Worm (Caenorhabditis elegans): ENCODE measurements around the gene R05H5.3.

The R05H5.3 gene

ce11 chrII:10168905-10169782 is 28.3 kb upstream of the R05H5.3 start, which contains the start of gene daf-19 (continued):
- TF ChIP-seq elt-2 (tag; optimal IDR thresholded peaks at IDR 0.05) (no peak), lin-35 (GFP tag; optimal IDR thresholded peaks at IDR 0.05) (peak; percentile 28 to 50), egl-27 (tag; optimal IDR thresholded peaks at IDR 0.05) (no peak), ceh-63 (GFP tag; optimal IDR thresholded peaks at IDR 0.05) (no peak), nhr-90 (tag; optimal IDR thresholded peaks at IDR 0.05; ENCODE audit: poor library complexity) (no peak), isw-1 (GFP tag; IDR thresholded peaks at IDR 0.05) (peak; percentile 20), lir-3 (tag; optimal IDR thresholded peaks at IDR 0.05; ENCODE audit: poor library complexity) (peak; percentile 16), egl-13 (tag; optimal IDR thresholded peaks at IDR 0.05) (peak; percentile 75), aly-2 (tag; optimal IDR thresholded peaks at IDR 0.05) (no peak), efl-1 (optimal IDR thresholded peaks at IDR 0.05) (peak; percentile 27 to 35), efl-1 (GFP tag; optimal IDR thresholded peaks at IDR 0.05 in 1 of 2) (peak in 1 of 2 experiments; percentile 18), ceh-82 (tag; optimal IDR thresholded peaks at IDR 0.05) (peak in 2 of 3 experiments; percentile 30 to 71), blmp-1 (tag; optimal IDR thresholded peaks at IDR 0.05) (peak; percentile 59), Y116A8C.19 (tag; optimal IDR thresholded peaks at IDR 0.05; ENCODE audit: borderline replicate concordance) (no peak), tbx-2 (tag; optimal IDR thresholded peaks at IDR 0.05) (peak; percentile 45), ceh-90 (tag; optimal IDR thresholded peaks at IDR 0.05) (no peak), lin-15B (tag; optimal IDR thresholded peaks at IDR 0.05) (no peak), ztf-4 (tag; optimal IDR thresholded peaks at IDR 0.05) (no peak), unc-130 (tag; optimal IDR thresholded peaks at IDR 0.05) (no peak), hlh-4 (tag; optimal IDR thresholded peaks at IDR 0.05) (no peak), xbp-1 (tag; optimal IDR thresholded peaks at IDR 0.05) (peak; percentile 30), unc-62 (GFP tag; optimal IDR thresholded peaks at IDR 0.05) (no peak), sptf-1 (tag; optimal IDR thresholded peaks at IDR 0.05) (no peak), unc-30 (tag; optimal IDR thresholded peaks at IDR 0.05) (no peak), nhr-47 (tag; optimal IDR thresholded peaks at IDR 0.05) (peak; percentile 77), dpl-1 (GFP tag; optimal IDR thresholded peaks at IDR 0.05) (peak in 2 of 3 experiments; percentile 10 to 19), aha-1 (tag; optimal IDR thresholded peaks at IDR 0.05) (no peak), nhr-77 (tag; optimal IDR thresholded peaks at IDR 0.05) (peak; percentile 61), lsy-2 (tag; optimal IDR thresholded peaks at IDR 0.05) (peak; percentile 48 to 59), nhr-19 (GFP tag; conservative IDR thresholded peaks at IDR 0.05) (peak; percentile 30; the same call in 1 of the 2 replicates), hlh-17 (GFP tag; optimal IDR thresholded peaks at IDR 0.05; ENCODE audit: borderline replicate concordance) (no peak), pag-3 (tag; optimal IDR thresholded peaks at IDR 0.05; ENCODE audit: borderline replicate concordance, insufficient read depth) (no peak), sox-4 (tag; optimal IDR thresholded peaks at IDR 0.05) (peak; percentile 51), fkh-8 (tag; optimal IDR thresholded peaks at IDR 0.05) (peak; percentile 96), nhr-12 (tag; optimal IDR thresholded peaks at IDR 0.05) (no peak), efl-3 (GFP tag; optimal IDR thresholded peaks at IDR 0.05) (no peak), jun-1 (tag; optimal IDR thresholded peaks at IDR 0.05) (peak; percentile 11), mdl-1 (tag; optimal IDR thresholded peaks at IDR 0.05) (no peak), zag-1 (tag; optimal IDR thresholded peaks at IDR 0.05) (no peak), ama-1 (optimal IDR thresholded peaks at IDR 0.05) (peak; percentile 34), fos-1 (tag; optimal IDR thresholded peaks at IDR 0.05) (peak; percentile 61), ceh-8 (GFP tag; optimal IDR thresholded peaks at IDR 0.05) (no peak), nhr-76 (tag; optimal IDR thresholded peaks at IDR 0.05) (no peak), ztf-11 (tag; optimal IDR thresholded peaks at IDR 0.05) (peak in 1 of 2 experiments; percentile 73), alr-1 (tag; optimal IDR thresholded peaks at IDR 0.05; ENCODE audit: borderline replicate concordance) (no peak), fkh-4 (tag; optimal IDR thresholded peaks at IDR 0.05; ENCODE audit: borderline replicate concordance) (no peak), zip-4 (GFP tag; optimal IDR thresholded peaks at IDR 0.05) (peak; percentile 3), mab-9 (GFP tag; IDR thresholded peaks at IDR 0.05) (no peak), C04F5.9 (tag; optimal IDR thresholded peaks at IDR 0.05) (no peak), tlp-1 (tag; optimal IDR thresholded peaks at IDR 0.05) (no peak)

Data from whole organism, L1 larva.